Worm (Caenorhabditis elegans) whole organism, L1 larva: Measurements from ENCODE around the gene Y43F8B.22.
A peak's percentile ranks its signal among the peaks of the same experiment; 100 is the strongest.

Experiments
- Y116A8C.19 ChIP-seq: sonication (generic microtip); optimal IDR thresholded peaks from 2 replicates; lab custom pipeline; 2016; ENCODE audit warnings: missing compliant biosample characterization, missing genetic modification characterization, borderline replicate concordance
- aha-1 ChIP-seq: fragments of 150-350 bp; optimal IDR thresholded peaks from 2 replicates; lab custom pipeline; 2014; ENCODE audit warnings: missing biosample characterization, missing genetic modification characterization
- alr-1 ChIP-seq: fragments of 200-800 bp; sonication (Bioruptor generic); optimal IDR thresholded peaks from 2 replicates; lab custom pipeline; 2018; ENCODE audit warnings: borderline replicate concordance, mild to moderate bottlenecking, missing genetic modification characterization, missing compliant biosample characterization
- ama-1 ChIP-seq: fragments of 150-350 bp; optimal IDR thresholded peaks from 2 replicates; lab custom pipeline; 2014
- blmp-1 ChIP-seq: fragments of 150-350 bp; optimal IDR thresholded peaks from 2 replicates; lab custom pipeline; 2014; ENCODE audit warnings: missing biosample characterization, missing genetic modification characterization
- ceh-63 ChIP-seq: fragments of 200-800 bp; sonication (Bioruptor generic); optimal IDR thresholded peaks from 2 replicates; lab custom pipeline; 2018; ENCODE audit warnings: mild to moderate bottlenecking, missing genetic modification characterization, missing compliant biosample characterization
- ceh-88 ChIP-seq: fragments of 200-800 bp; sonication (Bioruptor generic); IDR thresholded peaks from 2 replicates; pipeline ENCODE4 v1.3.6; 2022; ENCODE audit warnings: missing genetic modification characterization, missing compliant biosample characterization
- dsc-1 ChIP-seq: sonication (generic microtip); optimal IDR thresholded peaks from 2 replicates; lab custom pipeline; 2016; ENCODE audit warnings: mild to moderate bottlenecking, missing genetic modification characterization, missing compliant biosample characterization
- efl-1 ChIP-seq, 4 experiments: fragments of 150-350 bp; optimal IDR thresholded peaks in 3 of 4; peaks in 1 of 4; 1 replicate in 1 of 4; 2 replicates in 3 of 4; lab custom pipeline; 2014; ENCODE audit warnings: missing biosample characterization in 2 of 4, missing genetic modification characterization in 2 of 4, missing genetic modification reagents in 2 of 4
- ets-5 ChIP-seq: fragments of 200-800 bp; sonication (Bioruptor generic); IDR thresholded peaks from 2 replicates; pipeline ENCODE4 v1.3.6; 2022; ENCODE audit warnings: missing genetic modification characterization, missing compliant biosample characterization
- fos-1 ChIP-seq: fragments of 150-350 bp; optimal IDR thresholded peaks from 2 replicates; lab custom pipeline; 2014; ENCODE audit warnings: missing biosample characterization, missing genetic modification characterization
- grh-1 ChIP-seq: fragments of 200-800 bp; sonication (Bioruptor generic); IDR thresholded peaks from 2 replicates; pipeline ENCODE4 v1.3.6; 2022; ENCODE audit warnings: missing genetic modification reagents, missing genetic modification characterization, missing compliant biosample characterization
- hlh-4 ChIP-seq: sonication (generic microtip); optimal IDR thresholded peaks from 2 replicates; lab custom pipeline; 2016; ENCODE audit warnings: mild to moderate bottlenecking, missing genetic modification characterization, missing compliant biosample characterization
- isw-1 ChIP-seq: fragments of 200-800 bp; sonication (Bioruptor generic); IDR thresholded peaks from 2 replicates; pipeline ENCODE4 v1.3.6; 2022; ENCODE audit warnings: missing genetic modification characterization, missing compliant biosample characterization
- jun-1 ChIP-seq: fragments of 150-350 bp; optimal IDR thresholded peaks from 2 replicates; lab custom pipeline; 2014; ENCODE audit warnings: missing biosample characterization, missing genetic modification reagents, missing genetic modification characterization
- lin-13 ChIP-seq: fragments of 150-350 bp; optimal IDR thresholded peaks from 2 replicates; lab custom pipeline; 2014; ENCODE audit warnings: missing biosample characterization, missing genetic modification reagents, missing genetic modification characterization
- lin-35 ChIP-seq, 2 experiments: fragments of 150-350 bp; optimal IDR thresholded peaks; 2 replicates each; lab custom pipeline; 2014; ENCODE audit warnings: missing biosample characterization in 2 of 2, missing genetic modification characterization in 2 of 2, missing genetic modification reagents in 2 of 2
- lir-3 ChIP-seq: sonication (generic microtip); optimal IDR thresholded peaks from 2 replicates; lab custom pipeline; 2016; ENCODE audit warnings: mild to moderate bottlenecking, missing genetic modification characterization, moderate library complexity, missing compliant biosample characterization; ENCODE audit not compliant: poor library complexity
- lsy-2 ChIP-seq, 2 experiments: fragments of 150-350 bp; optimal IDR thresholded peaks; 2 replicates each; lab custom pipeline; 2014; ENCODE audit warnings: missing biosample characterization in 2 of 2, missing genetic modification characterization in 2 of 2
- mep-1 ChIP-seq: fragments of 150-350 bp; optimal IDR thresholded peaks from 2 replicates; lab custom pipeline; 2014; ENCODE audit warnings: missing biosample characterization, missing genetic modification characterization
- nhr-20 ChIP-seq: sonication (generic microtip); optimal IDR thresholded peaks from 2 replicates; lab custom pipeline; 2016; ENCODE audit warnings: mild to moderate bottlenecking, missing genetic modification characterization, missing compliant biosample characterization
- nhr-237 ChIP-seq: fragments of 150-350 bp; optimal IDR thresholded peaks from 2 replicates; lab custom pipeline; 2014; ENCODE audit warnings: missing biosample characterization, missing genetic modification characterization
- nhr-28 ChIP-seq: fragments of 150-350 bp; optimal IDR thresholded peaks from 2 replicates; lab custom pipeline; 2014; ENCODE audit warnings: missing biosample characterization, missing genetic modification characterization
- nhr-84 ChIP-seq: sonication (generic microtip); optimal IDR thresholded peaks from 2 replicates; lab custom pipeline; 2017; ENCODE audit warnings: missing biosample characterization, missing genetic modification characterization
- nhr-90 ChIP-seq: sonication (generic microtip); optimal IDR thresholded peaks from 2 replicates; lab custom pipeline; 2016; ENCODE audit warnings: mild to moderate bottlenecking, missing genetic modification characterization, missing compliant biosample characterization; ENCODE audit not compliant: poor library complexity
- pqm-1 ChIP-seq: sonication (generic microtip); optimal IDR thresholded peaks from 3 replicates; lab custom pipeline; 2017; ENCODE audit warnings: missing biosample characterization, missing genetic modification characterization
- snu-23 ChIP-seq: sonication (generic microtip); optimal IDR thresholded peaks from 2 replicates; lab custom pipeline; 2016; ENCODE audit warnings: missing genetic modification characterization, missing compliant biosample characterization
- sox-4 ChIP-seq: sonication (generic microtip); optimal IDR thresholded peaks from 2 replicates; lab custom pipeline; 2016; ENCODE audit warnings: missing genetic modification characterization, missing compliant biosample characterization
- swsn-7 ChIP-seq: sonication (generic microtip); optimal IDR thresholded peaks from 2 replicates; lab custom pipeline; 2016; ENCODE audit warnings: missing genetic modification characterization, missing compliant biosample characterization
- tlp-1 ChIP-seq: fragments of 150-350 bp; optimal IDR thresholded peaks from 2 replicates; lab custom pipeline; 2014; ENCODE audit warnings: missing biosample characterization, missing genetic modification characterization
- unc-30 ChIP-seq: sonication (generic microtip); optimal IDR thresholded peaks from 2 replicates; lab custom pipeline; 2017; ENCODE audit warnings: missing biosample characterization, missing genetic modification characterization
- xbp-1 ChIP-seq: sonication (generic microtip); optimal IDR thresholded peaks from 2 replicates; lab custom pipeline; 2016; ENCODE audit warnings: missing genetic modification characterization, missing compliant biosample characterization
- ztf-11 ChIP-seq, 2 experiments: sonication (generic microtip); optimal IDR thresholded peaks; 2 replicates each; lab custom pipeline; 2016 to 2017; ENCODE audit warnings: missing genetic modification characterization in 2 of 2, missing biosample characterization in 1 of 2, missing compliant biosample characterization in 1 of 2

Y43F8B.22 gene

DNA sequence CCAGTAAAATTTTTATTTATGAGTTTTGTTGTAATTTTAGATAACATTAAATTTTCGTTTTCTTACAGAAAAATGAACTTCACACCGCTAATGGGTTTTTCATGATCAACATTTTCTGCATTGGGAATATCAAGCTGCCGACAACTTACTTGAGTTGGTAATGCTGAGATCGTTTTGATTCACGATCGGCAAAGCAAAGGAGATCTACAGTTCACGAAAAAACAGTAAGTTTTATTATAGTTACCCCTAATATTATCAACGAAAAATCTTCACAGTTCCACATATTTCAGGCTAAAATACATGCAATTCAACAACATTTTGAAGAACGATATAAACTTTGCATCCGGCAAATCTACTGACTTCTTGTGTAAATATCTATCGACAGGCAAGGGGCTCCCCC is at the start of gene Y43F8B.22:
Gene Y43F8B.22 (plus strand): TSS at position 301 of the 400 bp plus-strand sequence.
- no peak for TF ChIP-seq snu-23 (GFP tag; lab: Kevin White, UChicago)
- TF ChIP-seq efl-1 (optimal IDR thresholded peaks at IDR 0.05; lab: Kevin White, UChicago) = no peak
- TF ChIP-seq efl-1 (GFP tag; optimal IDR thresholded peaks at IDR 0.05 in 1 of 2; lab: Kevin White, UChicago) = no peak
- TF ChIP-seq sox-4 = no peak
- no peak for TF ChIP-seq alr-1
- no peak for TF ChIP-seq ceh-88 (GFP tag; lab: Robert Waterston, UW)
- no peak for TF ChIP-seq grh-1 (GFP tag; lab: Robert Waterston, UW)
- no peak for TF ChIP-seq nhr-90 (tag; lab: Kevin White, UChicago)
- no peak for TF ChIP-seq unc-30 (tag; lab: Kevin White, UChicago)
- no peak for TF ChIP-seq fos-1 (tag; lab: Kevin White, UChicago)
- no peak for TF ChIP-seq blmp-1
- no peak for TF ChIP-seq aha-1 (tag; lab: Kevin White, UChicago)
- no peak for TF ChIP-seq ama-1 (lab: Kevin White, UChicago)
- TF ChIP-seq lsy-2 (tag; optimal IDR thresholded peaks at IDR 0.05; lab: Kevin White, UChicago) = no peak
- no peak for TF ChIP-seq nhr-84 (tag; lab: Kevin White, UChicago)
- TF ChIP-seq isw-1 (GFP tag; lab: Robert Waterston, UW) = no peak
- TF ChIP-seq Y116A8C.19 (tag; lab: Kevin White, UChicago) = no peak
- TF ChIP-seq lin-35 (GFP tag; optimal IDR thresholded peaks at IDR 0.05; lab: Kevin White, UChicago) = no peak

DNA sequence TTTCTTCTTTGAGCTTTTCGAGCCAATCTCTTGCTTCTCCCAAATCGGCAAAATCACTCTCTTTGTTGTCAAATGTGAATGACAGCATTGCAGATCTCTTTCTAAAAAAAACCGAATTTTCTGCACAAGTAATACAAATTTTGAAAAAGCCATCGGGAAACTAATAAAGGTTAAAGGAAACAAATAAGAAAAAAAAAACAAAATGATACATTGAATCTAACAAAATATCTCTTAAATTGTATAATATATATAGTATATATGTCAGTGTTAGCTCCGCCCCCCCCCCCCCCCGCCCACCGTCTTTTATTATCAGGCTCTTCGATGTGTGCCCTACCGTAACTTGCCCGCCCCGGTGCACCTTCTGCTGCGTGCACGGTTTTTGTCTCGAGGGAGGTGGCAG is 49.7 kb upstream of the Y43F8B.22 start, which contains the start of gene C25F9.11:
Gene C25F9.11 (minus strand): TSS at position 101 of the 400 bp plus-strand sequence.
- TF ChIP-seq snu-23 (GFP tag; lab: Kevin White, UChicago) = no peak
- TF ChIP-seq ztf-11 (tag; optimal IDR thresholded peaks at IDR 0.05; lab: Kevin White, UChicago) = no peak
- no peak for TF ChIP-seq nhr-90 (tag; lab: Kevin White, UChicago)
- no peak for TF ChIP-seq mep-1 (tag; lab: Kevin White, UChicago)
- no peak for TF ChIP-seq ceh-63 (GFP tag; lab: Kevin White, UChicago)
- TF ChIP-seq xbp-1 (tag; lab: Kevin White, UChicago) = no peak
- TF ChIP-seq ets-5 (GFP tag; lab: Robert Waterston, UW) = no peak

DNA sequence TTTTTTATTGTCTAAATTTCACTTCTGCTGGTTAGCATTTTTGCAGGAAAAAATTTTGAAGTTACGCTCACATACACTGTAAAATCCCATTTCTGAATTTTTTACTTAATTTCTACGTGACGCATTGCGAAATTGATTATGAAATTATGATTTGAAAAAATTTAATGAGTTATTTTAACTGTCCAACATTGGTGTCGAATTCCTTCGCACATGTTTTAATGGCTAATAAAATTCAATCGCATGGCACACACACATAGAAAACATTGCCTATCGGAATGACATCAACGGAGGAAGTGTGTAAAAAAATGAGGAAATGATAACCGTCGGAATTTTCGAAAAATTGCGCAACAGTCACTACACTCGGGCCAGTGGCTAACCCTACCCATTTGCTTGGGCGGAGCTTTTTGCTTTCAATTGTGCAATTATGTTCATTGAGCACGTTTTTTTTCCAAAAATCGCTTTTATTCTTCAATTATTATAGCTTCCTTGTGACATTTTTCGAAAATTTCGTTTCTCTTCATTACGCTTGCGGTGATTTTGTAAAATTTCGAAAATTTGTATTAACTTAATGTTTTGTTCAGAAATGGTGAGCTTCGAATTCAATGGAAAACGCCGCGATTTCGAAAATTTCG is 48.7 kb upstream of the Y43F8B.22 start, which contains the start of gene C25F9.16:
Gene C25F9.16 (plus strand): TSS at position 582 of the 632 bp plus-strand sequence.
- TF ChIP-seq dsc-1 (tag; lab: Kevin White, UChicago) = no peak
- TF ChIP-seq lin-35 (GFP tag; optimal IDR thresholded peaks at IDR 0.05; lab: Kevin White, UChicago) = peak in 1 of 2 experiments; percentile 15
- no peak for TF ChIP-seq nhr-84 (tag; lab: Kevin White, UChicago)
- TF ChIP-seq efl-1 (optimal IDR thresholded peaks at IDR 0.05; lab: Kevin White, UChicago) = no peak
- TF ChIP-seq efl-1 (GFP tag; optimal IDR thresholded peaks at IDR 0.05 in 1 of 2; lab: Kevin White, UChicago) = peak in 1 of 2 experiments; percentile 40
- no peak for TF ChIP-seq lir-3 (tag; lab: Kevin White, UChicago)
- no peak for TF ChIP-seq jun-1 (tag; lab: Kevin White, UChicago)

DNA sequence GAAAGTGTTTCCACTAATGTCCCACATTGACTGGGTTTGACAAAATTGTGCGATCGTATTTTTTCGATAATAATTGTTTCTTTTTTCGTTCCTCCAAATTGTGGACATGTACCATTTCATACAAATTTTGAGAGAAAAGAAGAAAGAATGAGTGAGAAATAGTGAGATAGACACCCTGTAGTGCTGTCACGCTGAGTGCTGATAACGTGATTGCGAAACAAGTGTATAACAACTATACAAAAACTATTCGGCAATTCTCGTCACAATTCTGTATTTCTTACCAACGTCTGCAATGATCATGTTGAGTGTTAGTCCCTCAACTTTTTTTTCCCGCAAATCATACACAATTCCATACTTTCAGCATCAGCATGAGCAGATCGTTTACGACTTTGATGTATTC is 46.3 kb upstream of the Y43F8B.22 start, which contains the start of gene C25F9.14:
Gene C25F9.14 (plus strand): TSS at position 178 of the 400 bp plus-strand sequence.
- TF ChIP-seq nhr-237 (tag; lab: Kevin White, UChicago) = no peak
- TF ChIP-seq swsn-7 (tag; lab: Kevin White, UChicago) = no peak
- TF ChIP-seq efl-1 (optimal IDR thresholded peaks at IDR 0.05; lab: Kevin White, UChicago) = no peak
- peak in 1 of 2 experiments; percentile 21 for TF ChIP-seq efl-1 (GFP tag; optimal IDR thresholded peaks at IDR 0.05 in 1 of 2; lab: Kevin White, UChicago)
- no peak for TF ChIP-seq hlh-4

DNA sequence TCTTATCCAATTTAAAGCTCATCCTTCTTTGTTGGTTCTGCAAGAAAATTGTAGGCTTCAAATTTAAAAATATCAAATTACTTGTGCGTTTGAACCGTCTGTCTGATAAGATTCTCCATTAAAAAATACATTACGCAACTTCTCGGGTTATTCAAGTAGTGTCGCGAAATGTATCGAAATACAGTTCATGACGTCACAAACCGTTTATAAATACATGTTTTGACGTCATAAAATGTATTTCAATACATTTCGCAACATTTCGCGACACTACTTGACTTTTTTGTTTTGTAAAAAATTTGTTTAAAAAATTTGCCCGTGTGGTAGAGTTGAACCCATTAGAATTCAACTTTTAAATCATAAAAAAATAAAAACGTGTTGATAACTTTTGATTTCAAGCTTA is 39.0 kb upstream of the Y43F8B.22 start:
- TF ChIP-seq pqm-1 (no peak), nhr-28 (no peak), Y116A8C.19 (tag; lab: Kevin White, UChicago) (no peak), unc-30 (tag; lab: Kevin White, UChicago) (no peak), nhr-20 (tag; lab: Kevin White, UChicago) (no peak), tlp-1 (no peak), lin-13 (no peak), sox-4 (no peak)
